Fruit fly (Drosophila melanogaster) whole organism, pupa: ENCODE measurements around the gene CG32813.

Source experiments
- CG17806 ChIP-seq: fragments of 200-800 bp; sonication (Bioruptor generic); optimal IDR thresholded peaks from 2 replicates; lab custom pipeline; 2018; ENCODE audit warnings: missing biosample characterization, mild to moderate bottlenecking, missing genetic modification characterization, moderate library complexity
- CG8159 ChIP-seq: fragments of 200-800 bp; sonication (Bioruptor generic); optimal IDR thresholded peaks from 3 replicates; lab custom pipeline; 2018; ENCODE audit warnings: missing biosample characterization, mild to moderate bottlenecking, missing genetic modification characterization, moderate library complexity
- Ets98B ChIP-seq: fragments of 200-800 bp; sonication (Bioruptor generic); IDR thresholded peaks from 2 replicates; pipeline ENCODE4 v1.3.6; 2022; ENCODE audit warnings: missing biosample characterization, missing genetic modification characterization
- Snoo ChIP-seq: fragments of 200-800 bp; sonication (Bioruptor generic); optimal IDR thresholded peaks from 3 replicates; lab custom pipeline; 2017; ENCODE audit warnings: missing biosample characterization, mild to moderate bottlenecking, missing genetic modification characterization, inconsistent platforms
- fd96Ca ChIP-seq: fragments of 200-800 bp; sonication (Bioruptor generic); IDR thresholded peaks from 3 replicates; pipeline ENCODE4 v1.3.6; 2022; ENCODE audit warnings: missing biosample characterization, missing genetic modification characterization

DNA sequence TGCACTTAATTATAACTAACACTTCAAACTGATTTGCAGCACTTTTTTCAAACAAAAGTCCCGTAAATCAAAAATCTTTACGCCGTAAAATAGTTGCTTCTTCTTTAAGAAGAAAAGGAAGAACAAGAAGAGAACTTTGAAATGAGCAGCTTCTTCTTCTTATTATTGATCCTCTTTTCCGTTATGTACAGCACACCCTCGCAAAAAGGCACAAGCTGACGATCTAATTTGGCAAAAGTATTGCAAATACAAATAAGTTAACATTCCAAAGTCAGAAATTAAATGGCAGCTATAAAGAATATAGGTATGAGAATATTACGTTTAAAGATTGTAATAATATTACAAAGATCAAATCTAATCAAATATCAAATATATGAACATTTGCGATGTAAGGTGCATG lies 39.2 kb upstream of the CG32813 start, which contains the start of gene CG11409:
- TF ChIP-seq fd96Ca (no peak), CG17806 (tag; lab: Kevin White, UChicago) (no peak), Ets98B (GFP tag; lab: Robert Waterston, UW) (no peak), Snoo (tag; lab: Kevin White, UChicago) (no peak), CG8159 (tag; lab: Kevin White, UChicago) (no peak)
